Worm (Caenorhabditis elegans): ENCODE data around the gene best-2.

DNA sequence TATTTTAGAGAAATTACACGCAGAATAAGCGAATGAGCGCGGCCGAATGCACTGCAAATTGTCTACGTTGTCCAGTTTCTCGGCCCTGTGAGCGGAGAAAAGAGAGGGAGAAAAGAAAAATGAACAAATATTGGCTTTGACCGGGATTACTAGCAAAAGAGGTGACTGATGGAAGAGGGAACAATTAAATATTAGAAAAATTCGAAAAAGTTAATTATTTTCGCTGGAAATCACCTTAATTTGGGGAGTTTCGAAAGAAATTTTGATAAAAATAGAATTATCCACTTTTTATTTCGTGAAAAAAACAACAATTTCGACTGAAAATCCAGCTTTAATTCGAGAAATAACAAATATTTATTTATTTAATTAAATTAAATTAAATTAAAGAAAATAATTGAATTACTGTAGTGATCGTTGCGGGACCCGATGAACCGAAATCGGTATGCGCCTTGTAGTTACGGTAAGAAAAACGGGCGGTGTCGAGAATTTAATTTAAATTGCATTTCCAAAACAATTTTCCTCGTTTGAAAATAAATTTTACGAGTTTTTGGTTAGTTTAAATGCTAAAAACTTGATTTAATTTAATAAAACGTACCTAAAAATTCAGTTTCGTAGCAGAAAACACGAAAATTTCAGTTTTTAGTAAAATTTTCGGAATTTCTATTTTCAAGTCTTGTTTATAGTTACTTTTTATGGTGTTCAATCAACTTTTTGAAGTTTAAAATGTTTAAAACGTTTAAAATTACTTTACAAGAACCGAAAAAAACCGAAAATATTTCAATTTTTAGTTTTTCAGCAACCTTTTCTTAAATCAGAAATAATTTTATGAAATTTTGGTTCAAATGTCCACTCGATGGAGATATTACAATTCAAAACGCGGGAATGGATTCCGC lies 41.8 kb upstream of the best-2 start, which contains the start of the genes crld-1 and msh-5:
- no peak for TF ChIP-seq unc-39 (tag; optimal IDR thresholded peaks at IDR 0.05)
- TF ChIP-seq mep-1 (tag; optimal IDR thresholded peaks at IDR 0.05) = no peak

All from whole organism, mixed stage, embryonic.